Worm (Caenorhabditis elegans): ENCODE measurements around the gene wht-8.

The wht-8 gene

ce11 chrIII:11243421-11243820 lies 24.8 kb downstream of the wht-8 start (continued):
- TF ChIP-seq F10E7.11 (tag; optimal IDR thresholded peaks at IDR 0.05) (no peak), hsf-1 (GFP tag; IDR thresholded peaks at IDR 0.05) (no peak), mes-4 (tag; optimal IDR thresholded peaks at IDR 0.05) (no peak), bed-1 (GFP tag; IDR thresholded peaks at IDR 0.05) (no peak), mel-28 (tag; optimal IDR thresholded peaks at IDR 0.05; ENCODE audit: borderline replicate concordance) (no peak), Y53F4B.3 (GFP tag; IDR thresholded peaks at IDR 0.05) (no peak), ztf-18 (tag; optimal IDR thresholded peaks at IDR 0.05) (no peak), hrde-1 (tag; optimal IDR thresholded peaks at IDR 0.05; ENCODE audit: borderline replicate concordance) (no peak), dpl-1 (GFP tag; optimal IDR thresholded peaks at IDR 0.05) (no peak), repo-1 (tag; optimal IDR thresholded peaks at IDR 0.05) (no peak), let-607 (tag; optimal IDR thresholded peaks at IDR 0.05) (peak; percentile 38 to 57), nfya-1 (tag; optimal IDR thresholded peaks at IDR 0.05; ENCODE audit: borderline replicate concordance, insufficient read depth) (no peak), nfyb-1 (GFP tag; IDR thresholded peaks at IDR 0.05) (0 out of 2 replicates have a peak, but pooled peaks have one; percentile 49), ccch-3 (GFP tag; optimal IDR thresholded peaks at IDR 0.05) (no peak), nhr-120 (GFP tag; IDR thresholded peaks at IDR 0.05) (no peak), sptf-2 (GFP tag; optimal IDR thresholded peaks at IDR 0.05) (no peak), ztf-3 (GFP tag; optimal IDR thresholded peaks at IDR 0.05) (no peak), fkh-3 (tag; optimal IDR thresholded peaks at IDR 0.05) (no peak), hlh-12 (tag; optimal IDR thresholded peaks at IDR 0.05) (no peak), ekl-4 (GFP tag; IDR thresholded peaks at IDR 0.05) (no peak), dpff-1 (tag; optimal IDR thresholded peaks at IDR 0.05) (no peak), pha-4 (tag; optimal IDR thresholded peaks at IDR 0.05) (no peak), xnd-1 (tag; optimal IDR thresholded peaks at IDR 0.05) (no peak), ceh-58 (GFP tag; IDR thresholded peaks at IDR 0.05) (no peak), ZK185.1 (tag; optimal IDR thresholded peaks at IDR 0.05; ENCODE audit: poor library complexity, severe bottlenecking) (peak; percentile 69), lir-1 (GFP tag; conservative IDR thresholded peaks at IDR 0.05) (no peak), sea-2 (GFP tag; IDR thresholded peaks at IDR 0.05) (no peak), F52B5.7 (tag; optimal IDR thresholded peaks at IDR 0.05) (no peak), madf-3 (GFP tag; IDR thresholded peaks at IDR 0.05) (no peak), T07F8.4 (tag; optimal IDR thresholded peaks at IDR 0.05) (no peak), bed-2 (GFP tag; IDR thresholded peaks at IDR 0.05) (no peak), athp-1 (tag; optimal IDR thresholded peaks at IDR 0.05) (no peak), ceh-91 (GFP tag; IDR thresholded peaks at IDR 0.05) (no peak), madf-6 (GFP tag; IDR thresholded peaks at IDR 0.05) (no peak), egl-18 (GFP tag; IDR thresholded peaks at IDR 0.05) (no peak), ceh-79 (tag; optimal IDR thresholded peaks at IDR 0.05) (no peak), attf-5 (GFP tag; optimal IDR thresholded peaks at IDR 0.05) (peak; percentile 41), hmg-1.2 (GFP tag; IDR thresholded peaks at IDR 0.05) (peak; percentile 54; the same call in 1 of the 2 replicates), F49E8.2 (tag; optimal IDR thresholded peaks at IDR 0.05; ENCODE audit: insufficient read depth) (no peak), C17E4.6 (GFP tag; IDR thresholded peaks at IDR 0.05) (no peak), F57C9.4 (tag; optimal IDR thresholded peaks at IDR 0.05) (no peak), F37B4.10 (GFP tag; IDR thresholded peaks at IDR 0.05) (no peak), B0336.3 (GFP tag; IDR thresholded peaks at IDR 0.05) (peak; percentile 70; the same call in 1 of the 2 replicates), B0019.2 (GFP tag; conservative IDR thresholded peaks at IDR 0.05) (no peak), F33H1.4 (GFP tag; IDR thresholded peaks at IDR 0.05) (no peak), mcd-1 (GFP tag; IDR thresholded peaks at IDR 0.05) (no peak), ztf-6 (GFP tag; IDR thresholded peaks at IDR 0.05) (no peak), hlh-26 (GFP tag; conservative IDR thresholded peaks at IDR 0.05) (no peak), F22D6.2 (tag; optimal IDR thresholded peaks at IDR 0.05) (no peak), D2030.7 (GFP tag; IDR thresholded peaks at IDR 0.05) (no peak)

Measured in whole organism, young adult.